Fruit fly (Drosophila melanogaster): ENCODE data around the gene Jon25Biii.
A peak's percentile ranks its signal among the peaks of the same experiment; 100 is the strongest.

Jon25Biii gene

dm6 chr2L:4907986-4908385 lies 42.6 kb downstream of the Jon25Biii start (continued):
- peak; percentile 70 for TF ChIP-seq CG12659 (GFP tag; optimal IDR thresholded peaks at IDR 0.05)
- TF ChIP-seq cwo (GFP tag; optimal IDR thresholded peaks at IDR 0.05) = peak; percentile 35
- TF ChIP-seq zen (tag; optimal IDR thresholded peaks at IDR 0.05) = peak; percentile 55
- TF ChIP-seq sisA (GFP tag; IDR thresholded peaks at IDR 0.05) = peak; percentile 78
- no peak for TF ChIP-seq CG34422 (GFP tag; IDR thresholded peaks at IDR 0.05)
- peak; percentile 86 for TF ChIP-seq stc (GFP tag; IDR thresholded peaks at IDR 0.05)
- no peak for TF ChIP-seq CG6175 (GFP tag; IDR thresholded peaks at IDR 0.05)
- no peak for TF ChIP-seq gt (GFP tag; IDR thresholded peaks at IDR 0.05)
- peak; percentile 5 for TF ChIP-seq caup (GFP tag; optimal IDR thresholded peaks at IDR 0.05; ENCODE audit: severe bottlenecking)
- no peak for TF ChIP-seq ems (GFP tag; optimal IDR thresholded peaks at IDR 0.05)
- no peak for TF ChIP-seq CG9876 (GFP tag; optimal IDR thresholded peaks at IDR 0.05)
- TF ChIP-seq lab (GFP tag; optimal IDR thresholded peaks at IDR 0.05) = peak; percentile 69
- TF ChIP-seq D (optimal IDR thresholded peaks at IDR 0.05) = no peak
- peak; percentile 60 for TF ChIP-seq D (GFP tag; optimal IDR thresholded peaks at IDR 0.05)
- peak; percentile 11 for TF ChIP-seq CG8290 (GFP tag; optimal IDR thresholded peaks at IDR 0.05)
- TF ChIP-seq CG8290 (tag; optimal IDR thresholded peaks at IDR 0.05) = no peak
- peak; percentile 73 for TF ChIP-seq CG10366 (GFP tag; IDR thresholded peaks at IDR 0.05)
- no peak for TF ChIP-seq Dp (GFP tag; optimal IDR thresholded peaks at IDR 0.05)
- peak; percentile 64 for TF ChIP-seq CrebB (tag; optimal IDR thresholded peaks at IDR 0.05)
- 0 out of 3 replicates have a peak, but pooled peaks have one; percentile 33 for TF ChIP-seq CG2199 (GFP tag; IDR thresholded peaks at IDR 0.05)
- TF ChIP-seq croc (GFP tag; conservative IDR thresholded peaks at IDR 0.05) = peak; percentile 17; the same call in 2 of the 3 replicates
- TF ChIP-seq ERR (GFP tag; optimal IDR thresholded peaks at IDR 0.05) = no peak
- peak; percentile 16 for TF ChIP-seq exex (tag; optimal IDR thresholded peaks at IDR 0.05)
- peak; percentile 73 for TF ChIP-seq CG10209 (GFP tag; optimal IDR thresholded peaks at IDR 0.05)
- TF ChIP-seq HmgZ (tag; optimal IDR thresholded peaks at IDR 0.05) = no peak
- TF ChIP-seq usp (GFP tag; optimal IDR thresholded peaks at IDR 0.05) = no peak
- no peak for TF ChIP-seq CG10431 (GFP tag; optimal IDR thresholded peaks at IDR 0.05)
- no peak for TF ChIP-seq hkb (optimal IDR thresholded peaks at IDR 0.05)
- peak; percentile 94 for TF ChIP-seq hkb (GFP tag; IDR thresholded peaks at IDR 0.05)
- TF ChIP-seq Spps (tag; optimal IDR thresholded peaks at IDR 0.05) = no peak
- peak; percentile 83 for TF ChIP-seq gcm (GFP tag; optimal IDR thresholded peaks at IDR 0.05)
- peak; percentile 76; the same call in 2 of the 3 replicates for TF ChIP-seq gce (GFP tag; IDR thresholded peaks at IDR 0.05)
- TF ChIP-seq CG18764 (GFP tag; optimal IDR thresholded peaks at IDR 0.05) = peak; percentile 41
- no peak for TF ChIP-seq CG1792 (GFP tag; optimal IDR thresholded peaks at IDR 0.05)
- peak; percentile 77 for TF ChIP-seq Xbp1 (GFP tag; optimal IDR thresholded peaks at IDR 0.05)
- TF ChIP-seq CG10147 (GFP tag; optimal IDR thresholded peaks at IDR 0.05) = peak; percentile 49
- TF ChIP-seq Atf6 (GFP tag; IDR thresholded peaks at IDR 0.05) = peak; percentile 57; the same call in 1 of the 2 replicates
- TF ChIP-seq Fer3 (tag; optimal IDR thresholded peaks at IDR 0.05) = peak; percentile 74
- TF ChIP-seq onecut (GFP tag; IDR thresholded peaks at IDR 0.05) = peak; percentile 60
- no peak for TF ChIP-seq en (GFP tag; optimal IDR thresholded peaks at IDR 0.05)
- no peak for TF ChIP-seq CG8765 (GFP tag; IDR thresholded peaks at IDR 0.05)
- no peak; the same call in 1 of the 2 replicates for TF ChIP-seq ara (GFP tag; IDR thresholded peaks at IDR 0.05)
- no peak for TF ChIP-seq h (optimal IDR thresholded peaks at IDR 0.05)
- peak; percentile 64 for TF ChIP-seq gsb-n (tag; optimal IDR thresholded peaks at IDR 0.05)
- TF ChIP-seq CG4854 (GFP tag; optimal IDR thresholded peaks at IDR 0.05) = peak; percentile 40
- no peak for TF ChIP-seq CG42726 (GFP tag; IDR thresholded peaks at IDR 0.05; ENCODE audit: partially characterized antibody)
- peak; percentile 41 for TF ChIP-seq CG18599 (GFP tag; optimal IDR thresholded peaks at IDR 0.05)
- TF ChIP-seq CG14710 (tag; optimal IDR thresholded peaks at IDR 0.05) = peak; percentile 55
- peak; percentile 77 for TF ChIP-seq CG32767 (GFP tag; IDR thresholded peaks at IDR 0.05)
- TF ChIP-seq CG14667 (GFP tag; IDR thresholded peaks at IDR 0.05) = no peak
- peak; percentile 35 for TF ChIP-seq CG2116 (GFP tag; optimal IDR thresholded peaks at IDR 0.05)
- TF ChIP-seq CG15696 (tag; optimal IDR thresholded peaks at IDR 0.05) = peak; percentile 8
